Fruit fly (Drosophila melanogaster) whole organism, embryonic: ENCODE data around the gene tmod.

Experiments
- Antp ChIP-seq: fragments of 200-800 bp; sonication (Bioruptor generic); optimal IDR thresholded peaks from 3 replicates; lab custom pipeline; 2016; ENCODE audit warnings: missing biosample characterization, missing genetic modification characterization
- Awh ChIP-seq: fragments of 200-800 bp; sonication (Bioruptor generic); IDR thresholded peaks from 2 replicates; pipeline ENCODE4, ENCODE4 v1.3.6; 2022; ENCODE audit warnings: missing biosample characterization, missing genetic modification characterization
- BEAF-32 ChIP-seq: fragments of 200-800 bp; sonication (Bioruptor generic); optimal IDR thresholded peaks from 3 replicates; lab custom pipeline; 2017; ENCODE audit warnings: missing biosample characterization, missing genetic modification characterization, mild to moderate bottlenecking, moderate library complexity, missing genetic modification reagents
- Bdp1 ChIP-seq: fragments of 200-800 bp; sonication (Bioruptor generic); optimal IDR thresholded peaks from 3 replicates; lab custom pipeline; 2016; ENCODE audit warnings: missing biosample characterization, missing genetic modification characterization
- Bgb ChIP-seq: fragments of 200-800 bp; sonication (Bioruptor generic); IDR thresholded peaks from 2 replicates; pipeline ENCODE4 v1.3.6; 2022; ENCODE audit warnings: missing biosample characterization, missing genetic modification characterization; ENCODE audit not compliant: partially characterized antibody
- BtbVII ChIP-seq: fragments of 200-800 bp; sonication (Bioruptor generic); optimal IDR thresholded peaks from 3 replicates; lab custom pipeline; 2017; ENCODE audit warnings: missing biosample characterization, mild to moderate bottlenecking, missing genetic modification characterization
- CG12659 ChIP-seq: fragments of 200-800 bp; sonication (Bioruptor generic); optimal IDR thresholded peaks from 3 replicates; lab custom pipeline; 2017; ENCODE audit warnings: mild to moderate bottlenecking, missing biosample characterization, missing genetic modification reagents, missing genetic modification characterization
- CG12769 ChIP-seq: fragments of 200-800 bp; sonication (Bioruptor generic); optimal IDR thresholded peaks from 2 replicates; lab custom pipeline; 2019; ENCODE audit warnings: missing biosample characterization, mild to moderate bottlenecking, missing genetic modification characterization, moderate library complexity
- CG12942 ChIP-seq: fragments of 200-800 bp; sonication (Bioruptor generic); optimal IDR thresholded peaks from 3 replicates; lab custom pipeline; 2016; ENCODE audit warnings: missing biosample characterization, missing genetic modification characterization
- CG14014 ChIP-seq: fragments of 200-800 bp; sonication (Bioruptor generic); IDR thresholded peaks from 2 replicates; pipeline ENCODE4 v1.3.6; 2022; ENCODE audit warnings: missing biosample characterization, missing genetic modification characterization
- CG14860 ChIP-seq: fragments of 200-800 bp; sonication (Bioruptor generic); IDR thresholded peaks from 3 replicates; pipeline ENCODE4 v1.3.6; 2022; ENCODE audit warnings: missing biosample characterization, missing genetic modification characterization; ENCODE audit not compliant: partially characterized antibody
- CG15011 ChIP-seq: fragments of 200-800 bp; sonication (Bioruptor generic); optimal IDR thresholded peaks from 3 replicates; lab custom pipeline; 2018; ENCODE audit warnings: missing biosample characterization, mild to moderate bottlenecking, missing genetic modification characterization
- CG1603 ChIP-seq: fragments of 200-800 bp; sonication (Bioruptor generic); optimal IDR thresholded peaks from 2 replicates; lab custom pipeline; 2019; ENCODE audit warnings: missing biosample characterization, mild to moderate bottlenecking, missing genetic modification characterization, moderate library complexity
- CG17912 ChIP-seq: fragments of 200-800 bp; sonication (Bioruptor generic); optimal IDR thresholded peaks from 2 replicates; lab custom pipeline; 2018; ENCODE audit warnings: missing biosample characterization, mild to moderate bottlenecking, missing genetic modification characterization
- CG18476 ChIP-seq: fragments of 200-800 bp; sonication (Bioruptor generic); optimal IDR thresholded peaks from 2 replicates; lab custom pipeline; 2016; ENCODE audit warnings: missing biosample characterization, mild to moderate bottlenecking, missing genetic modification characterization
- CG18764 ChIP-seq: fragments of 200-800 bp; sonication (Bioruptor generic); optimal IDR thresholded peaks from 3 replicates; lab custom pipeline; 2016; ENCODE audit warnings: missing biosample characterization, missing genetic modification characterization
- CG2120 ChIP-seq: fragments of 200-800 bp; sonication (Bioruptor generic); optimal IDR thresholded peaks from 3 replicates; lab custom pipeline; 2016; ENCODE audit warnings: missing biosample characterization, missing genetic modification characterization
- CG31224 ChIP-seq: fragments of 200-800 bp; sonication (Bioruptor generic); IDR thresholded peaks from 2 replicates; pipeline ENCODE4 v1.3.6; 2022; ENCODE audit warnings: missing biosample characterization, missing genetic modification characterization
- CG4282 ChIP-seq: fragments of 200-800 bp; sonication (Bioruptor generic); optimal IDR thresholded peaks from 2 replicates; lab custom pipeline; 2016; ENCODE audit warnings: missing biosample characterization, missing genetic modification characterization
- CG7357 ChIP-seq: fragments of 200-800 bp; sonication (Bioruptor generic); IDR thresholded peaks from 3 replicates; pipeline ENCODE4 v1.3.6; 2022; ENCODE audit warnings: missing biosample characterization, missing genetic modification characterization
- CG7372 ChIP-seq: fragments of 200-800 bp; sonication (Bioruptor generic); IDR thresholded peaks from 2 replicates; pipeline ENCODE4 v1.3.6; 2022; ENCODE audit warnings: missing biosample characterization, missing genetic modification characterization
- CG8281 ChIP-seq: fragments of 200-800 bp; sonication (Bioruptor generic); optimal IDR thresholded peaks from 2 replicates; lab custom pipeline; 2018; ENCODE audit warnings: missing biosample characterization, mild to moderate bottlenecking, missing genetic modification characterization, moderate library complexity
- Doc3 ChIP-seq: fragments of 200-800 bp; sonication (Bioruptor generic); IDR thresholded peaks from 3 replicates; pipeline ENCODE4 v1.3.6; 2022; ENCODE audit warnings: missing biosample characterization, missing genetic modification characterization; ENCODE audit not compliant: partially characterized antibody
- Gsc ChIP-seq: fragments of 200-800 bp; sonication (Bioruptor generic); IDR thresholded peaks from 2 replicates; pipeline ENCODE4 v1.3.6; 2022; ENCODE audit warnings: missing biosample characterization, missing genetic modification characterization
- Lhr ChIP-seq: fragments of 200-800 bp; sonication (Bioruptor generic); optimal IDR thresholded peaks from 3 replicates; lab custom pipeline; 2017; ENCODE audit warnings: mild to moderate bottlenecking, missing biosample characterization, missing genetic modification reagents, missing genetic modification characterization
- Mad ChIP-seq: fragments of 200-800 bp; sonication (Bioruptor generic); optimal IDR thresholded peaks from 2 replicates; lab custom pipeline; 2016; ENCODE audit warnings: missing biosample characterization, missing genetic modification characterization
- Meics ChIP-seq: fragments of 200-800 bp; sonication (Bioruptor generic); optimal IDR thresholded peaks from 2 replicates; lab custom pipeline; 2017; ENCODE audit warnings: missing biosample characterization, mild to moderate bottlenecking, missing genetic modification characterization
- Myb ChIP-seq: fragments of 200-800 bp; sonication (Bioruptor generic); optimal IDR thresholded peaks from 2 replicates; lab custom pipeline; 2016; ENCODE audit warnings: missing biosample characterization, missing genetic modification characterization
- Neu2 ChIP-seq: fragments of 200-800 bp; sonication (Bioruptor generic); optimal IDR thresholded peaks from 3 replicates; lab custom pipeline; 2016; ENCODE audit warnings: missing biosample characterization, missing genetic modification characterization, borderline replicate concordance
- Nf-YB ChIP-seq: fragments of 200-800 bp; sonication (Bioruptor generic); optimal IDR thresholded peaks from 3 replicates; lab custom pipeline; 2019; ENCODE audit warnings: missing biosample characterization, mild to moderate bottlenecking, missing genetic modification characterization, moderate library complexity
- Opbp ChIP-seq: fragments of 200-800 bp; sonication (Bioruptor generic); IDR thresholded peaks from 3 replicates; pipeline ENCODE4 v1.3.6; 2022; ENCODE audit warnings: missing biosample characterization, missing genetic modification characterization; ENCODE audit not compliant: partially characterized antibody
- Ptx1 ChIP-seq: fragments of 200-800 bp; sonication (Bioruptor generic); IDR thresholded peaks from 2 replicates; pipeline ENCODE4 v1.3.6; 2022; ENCODE audit warnings: missing biosample characterization, missing genetic modification characterization
- Vsx1 ChIP-seq: fragments of 200-800 bp; sonication (Bioruptor generic); optimal IDR thresholded peaks from 2 replicates; lab custom pipeline; 2017; ENCODE audit warnings: missing biosample characterization, mild to moderate bottlenecking, missing genetic modification characterization, missing genetic modification reagents
- bbx ChIP-seq: fragments of 200-800 bp; sonication (Bioruptor generic); IDR thresholded peaks from 2 replicates; pipeline ENCODE4 v1.3.6; 2022; ENCODE audit warnings: missing biosample characterization, missing genetic modification characterization; ENCODE audit not compliant: partially characterized antibody
- dmrt11E ChIP-seq: fragments of 200-800 bp; sonication (Bioruptor generic); optimal IDR thresholded peaks from 3 replicates; lab custom pipeline; 2018; ENCODE audit warnings: missing biosample characterization, mild to moderate bottlenecking, missing genetic modification characterization, moderate library complexity
- hkb ChIP-seq, 2 experiments: fragments of 200-800 bp in 1 of 2; fragments of >200 bp in 1 of 2; sonication (Bioruptor generic) in 1 of 2; IDR thresholded peaks in 1 of 2; optimal IDR thresholded peaks in 1 of 2; 2 replicates each; pipeline versions ENCODE4 v1.3.6 to Lab custom; 2017 to 2022; ENCODE audit warnings: missing biosample characterization in 1 of 2, missing genetic modification characterization in 1 of 2
- lmd ChIP-seq: fragments of 200-800 bp; sonication (Bioruptor generic); IDR thresholded peaks from 2 replicates; pipeline ENCODE4 v1.3.6; 2022; ENCODE audit warnings: missing biosample characterization, missing genetic modification characterization
- onecut ChIP-seq: fragments of 200-800 bp; sonication (Bioruptor generic); IDR thresholded peaks from 2 replicates; pipeline ENCODE4 v1.3.6; 2022; ENCODE audit warnings: missing biosample characterization, missing genetic modification characterization
- pita ChIP-seq: fragments of 200-800 bp; sonication (Bioruptor generic); optimal IDR thresholded peaks from 2 replicates; lab custom pipeline; 2017; ENCODE audit warnings: missing biosample characterization, mild to moderate bottlenecking, missing genetic modification characterization
- psq ChIP-seq: fragments of 200-800 bp; sonication (Bioruptor generic); optimal IDR thresholded peaks from 2 replicates; lab custom pipeline; 2017; ENCODE audit warnings: missing biosample characterization, missing genetic modification characterization
- scrt ChIP-seq: fragments of 200-800 bp; sonication (Bioruptor generic); optimal IDR thresholded peaks from 2 replicates; lab custom pipeline; 2018; ENCODE audit warnings: missing biosample characterization, mild to moderate bottlenecking, missing genetic modification characterization, moderate library complexity
- sens ChIP-seq: fragments of 200-800 bp; sonication (Bioruptor generic); peaks from one replicate; lab custom pipeline; 2016; ENCODE audit warnings: missing biosample characterization, missing genetic modification characterization
- sens-2 ChIP-seq: fragments of 200-800 bp; sonication (Bioruptor generic); IDR thresholded peaks from 2 replicates; pipeline ENCODE4 v1.3.6; 2022; ENCODE audit warnings: missing biosample characterization, missing genetic modification characterization
- tap ChIP-seq: fragments of 200-800 bp; optimal IDR thresholded peaks from 3 replicates; lab custom pipeline; 2019; ENCODE audit warnings: missing biosample characterization, mild to moderate bottlenecking, missing genetic modification characterization, moderate library complexity
- tna ChIP-seq: fragments of 200-800 bp; sonication (Bioruptor generic); IDR thresholded peaks from 2 replicates; pipeline ENCODE4 v1.3.6; 2022; ENCODE audit warnings: missing biosample characterization, missing genetic modification characterization; ENCODE audit not compliant: partially characterized antibody
- tx ChIP-seq: fragments of 200-800 bp; sonication (Bioruptor generic); optimal IDR thresholded peaks from 2 replicates; lab custom pipeline; 2016; ENCODE audit warnings: missing biosample characterization, missing genetic modification characterization
- yki ChIP-seq: fragments of >200 bp; optimal IDR thresholded peaks from 3 replicates; lab custom pipeline; 2018
- zen2 ChIP-seq: fragments of 200-800 bp; sonication (Bioruptor generic); IDR thresholded peaks from 3 replicates; pipeline ENCODE4 v1.3.6; 2022; ENCODE audit warnings: missing biosample characterization, missing genetic modification characterization; ENCODE audit not compliant: partially characterized antibody
- zfh2 ChIP-seq: fragments of 200-800 bp; sonication (Bioruptor generic); optimal IDR thresholded peaks from 2 replicates; lab custom pipeline; 2016; ENCODE audit warnings: missing biosample characterization, missing genetic modification characterization

Gene tmod

DNA sequence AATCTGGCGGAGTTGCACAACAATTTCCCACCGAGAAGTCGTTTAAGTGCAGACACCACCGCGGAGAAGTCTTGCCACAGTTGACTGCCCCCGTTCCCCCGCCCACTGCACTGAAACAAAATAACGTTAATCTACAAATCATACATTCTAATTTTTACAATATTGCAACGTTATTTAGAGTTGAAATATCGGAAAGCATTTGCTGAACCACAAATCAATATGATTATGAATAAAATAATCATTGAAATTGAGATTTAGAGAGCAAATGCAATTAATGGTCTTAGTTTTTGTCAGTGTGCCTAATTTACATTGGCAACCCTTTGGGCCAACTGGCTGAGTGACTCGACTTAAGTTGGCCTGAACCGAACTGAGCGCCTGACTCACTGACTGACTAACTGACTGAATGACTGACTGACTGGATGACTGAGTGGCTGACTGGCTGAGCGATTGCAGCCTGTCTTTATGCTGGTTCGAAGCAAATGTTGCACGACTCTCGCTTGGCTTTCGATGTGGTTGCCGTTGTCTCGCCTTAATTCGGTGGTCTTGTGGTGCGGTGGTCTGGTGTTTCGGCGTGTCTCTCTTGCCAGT lies 38.2 kb downstream of the tmod start (continued):
- TF ChIP-seq Opbp (GFP tag; lab: Robert Waterston, UW) (no peak), BEAF-32 (GFP tag; lab: Kevin White, UChicago) (no peak), CG17912 (no peak), scrt (GFP tag; lab: Kevin White, UChicago) (no peak), tap (tag; lab: Kevin White, UChicago) (peak; percentile 83), CG15011 (no peak), BtbVII (GFP tag; lab: Kevin White, UChicago) (peak; percentile 50), lmd (GFP tag; lab: Robert Waterston, UW) (peak; percentile 83), CG12769 (tag; lab: Kevin White, UChicago) (peak; percentile 90), CG14860 (no peak), Antp (GFP tag; lab: Kevin White, UChicago) (peak; percentile 52), CG14014 (GFP tag; lab: Robert Waterston, UW) (peak; percentile 68; the same call in 1 of the 2 replicates), dmrt11E (tag; lab: Kevin White, UChicago) (peak; percentile 81), bbx (GFP tag; lab: Robert Waterston, UW) (no peak), Ptx1 (peak; percentile 87), tna (no peak), CG12659 (GFP tag; lab: Kevin White, UChicago) (peak; percentile 56), psq (GFP tag; lab: Kevin White, UChicago) (no peak), CG31224 (GFP tag; lab: Robert Waterston, UW) (peak; percentile 39; the same call in 1 of the 2 replicates), tx (GFP tag; lab: Kevin White, UChicago) (peak; percentile 34), hkb (optimal IDR thresholded peaks at IDR 0.05; lab: Kevin White, UChicago) (no peak), hkb (GFP tag; IDR thresholded peaks at IDR 0.05; lab: Robert Waterston, UW) (peak; percentile 89), yki (no peak), Neu2 (GFP tag; lab: Kevin White, UChicago) (no peak), Gsc (GFP tag; lab: Robert Waterston, UW) (0 out of 2 replicates have a peak, but pooled peaks have one; percentile 23), CG1603 (peak; percentile 96), CG2120 (GFP tag; lab: Kevin White, UChicago) (peak; percentile 54), CG18764 (GFP tag; lab: Kevin White, UChicago) (peak; percentile 42), CG4282 (no peak), Vsx1 (peak; percentile 51), sens-2 (GFP tag; lab: Robert Waterston, UW) (peak; percentile 64), sens (GFP tag; lab: Kevin White, UChicago) (peak; percentile 96), CG12942 (peak; percentile 68), CG8281 (peak; percentile 99), CG18476 (GFP tag; lab: Kevin White, UChicago) (peak; percentile 56), Lhr (GFP tag; lab: Kevin White, UChicago) (peak; percentile 41), Doc3 (GFP tag; lab: Robert Waterston, UW) (no peak), CG7357 (GFP tag; lab: Robert Waterston, UW) (peak; percentile 56; the same call in 1 of the 3 replicates), zfh2 (no peak), Meics (GFP tag; lab: Kevin White, UChicago) (peak; percentile 58), CG7372 (peak; percentile 59), Myb (GFP tag; lab: Kevin White, UChicago) (no peak), Mad (GFP tag; lab: Kevin White, UChicago) (peak; percentile 36), Awh (GFP tag; lab: Robert Waterston, UW) (peak; percentile 75), pita (GFP tag; lab: Kevin White, UChicago) (no peak), Nf-YB (GFP tag; lab: Kevin White, UChicago) (peak; percentile 55), Bdp1 (no peak), Bgb (GFP tag; lab: Robert Waterston, UW) (no peak), zen2 (GFP tag; lab: Robert Waterston, UW) (no peak), onecut (GFP tag; lab: Robert Waterston, UW) (peak; percentile 77)
